Fruit fly (Drosophila melanogaster) whole organism, prepupa: ENCODE measurements around the gene CG4259.

Experiments used
- CG11762 ChIP-seq: fragments of 200-800 bp; sonication (Bioruptor generic); optimal IDR thresholded peaks from 3 replicates; lab custom pipeline; 2016; ENCODE audit warnings: missing biosample characterization, missing genetic modification characterization; ENCODE audit not compliant: insufficient read depth
- CG16779 ChIP-seq: fragments of 200-800 bp; sonication (Bioruptor generic); optimal IDR thresholded peaks from 3 replicates; lab custom pipeline; 2017; ENCODE audit warnings: missing biosample characterization, mild to moderate bottlenecking, missing genetic modification characterization
- CG34406 ChIP-seq: fragments of 200-800 bp; sonication (Bioruptor generic); optimal IDR thresholded peaks from 3 replicates; lab custom pipeline; 2016; ENCODE audit warnings: missing biosample characterization, missing genetic modification characterization
- CG4318 ChIP-seq: fragments of 200-800 bp; sonication (Bioruptor generic); optimal IDR thresholded peaks from 3 replicates; lab custom pipeline; 2017; ENCODE audit warnings: missing biosample characterization, mild to moderate bottlenecking, missing genetic modification characterization
- CG6808 ChIP-seq: fragments of 200-800 bp; sonication (Bioruptor generic); optimal IDR thresholded peaks from 3 replicates; lab custom pipeline; 2017; ENCODE audit warnings: missing biosample characterization, missing genetic modification characterization, mild to moderate bottlenecking, moderate library complexity, missing genetic modification reagents
- CG7368 ChIP-seq: fragments of 200-800 bp; sonication (Bioruptor generic); optimal IDR thresholded peaks from 3 replicates; lab custom pipeline; 2016; ENCODE audit warnings: missing biosample characterization, missing genetic modification characterization
- CG8632 ChIP-seq: fragments of 200-800 bp; sonication (Bioruptor generic); optimal IDR thresholded peaks from 3 replicates; lab custom pipeline; 2016; ENCODE audit warnings: missing biosample characterization, missing genetic modification characterization
- Hr38 ChIP-seq: sonication (Bioruptor generic); optimal IDR thresholded peaks from 2 replicates; lab custom pipeline; 2016; ENCODE audit warnings: missing biosample characterization, missing genetic modification characterization
- OdsH ChIP-seq: fragments of 200-800 bp; sonication (Bioruptor generic); optimal IDR thresholded peaks from 3 replicates; lab custom pipeline; 2016; ENCODE audit warnings: missing biosample characterization, missing genetic modification characterization
- Sox14 ChIP-seq: fragments of 200-800 bp; sonication (Bioruptor generic); optimal IDR thresholded peaks from 3 replicates; lab custom pipeline; 2016; ENCODE audit warnings: missing biosample characterization, missing genetic modification characterization
- achi ChIP-seq: fragments of 200-800 bp; sonication (Bioruptor generic); optimal IDR thresholded peaks from 3 replicates; lab custom pipeline; 2016; ENCODE audit warnings: missing biosample characterization, missing genetic modification characterization
- dac ChIP-seq: fragments of 200-800 bp; sonication (Bioruptor generic); optimal IDR thresholded peaks from 2 replicates; lab custom pipeline; 2017; ENCODE audit warnings: missing biosample characterization, mild to moderate bottlenecking, missing genetic modification characterization
- dsx ChIP-seq: fragments of 200-800 bp; optimal IDR thresholded peaks from 3 replicates; lab custom pipeline; 2019; ENCODE audit warnings: missing biosample characterization, mild to moderate bottlenecking, missing genetic modification characterization, moderate library complexity; ENCODE audit not compliant: poor library complexity, severe bottlenecking

dm6 chr2L:2144725-2145656 is 16.0 kb upstream of the CG4259 start, which contains the start of gene tho2:
- TF ChIP-seq CG4318 (GFP tag; lab: Kevin White, UChicago) (no peak), dac (GFP tag; lab: Kevin White, UChicago) (no peak), dsx (GFP tag; lab: Kevin White, UChicago) (no peak), Hr38 (GFP tag; lab: Kevin White, UChicago) (no peak), Sox14 (no peak), CG11762 (GFP tag; lab: Kevin White, UChicago) (no peak), OdsH (GFP tag; lab: Kevin White, UChicago) (no peak), CG34406 (GFP tag; lab: Kevin White, UChicago) (no peak), CG8632 (no peak), achi (GFP tag; lab: Kevin White, UChicago) (no peak), CG6808 (no peak), CG16779 (tag; lab: Kevin White, UChicago) (no peak), CG7368 (GFP tag; lab: Kevin White, UChicago) (no peak)
